Fruit fly (Drosophila melanogaster) whole organism, embryonic: Measurements from ENCODE around the gene Lcp65Ag3.

Experiments
- B-H1 ChIP-seq: fragments of 200-800 bp; sonication (Bioruptor generic); IDR thresholded peaks from 3 replicates; pipeline ENCODE4 v1.3.6; 2022; ENCODE audit warnings: missing biosample characterization, missing genetic modification characterization
- CG10431 ChIP-seq: fragments of 200-800 bp; sonication (Bioruptor generic); optimal IDR thresholded peaks from 3 replicates; lab custom pipeline; 2018; ENCODE audit warnings: missing biosample characterization, mild to moderate bottlenecking, missing genetic modification characterization
- CG10654 ChIP-seq: fragments of 200-800 bp; sonication (Bioruptor generic); optimal IDR thresholded peaks from 2 replicates; lab custom pipeline; 2016; ENCODE audit warnings: missing biosample characterization, missing genetic modification characterization
- CG10979 ChIP-seq: fragments of 200-800 bp; sonication (Bioruptor generic); optimal IDR thresholded peaks from 2 replicates; lab custom pipeline; 2018; ENCODE audit warnings: missing biosample characterization, mild to moderate bottlenecking, missing genetic modification characterization, moderate library complexity
- CG11695 ChIP-seq: fragments of 200-800 bp; sonication (Bioruptor generic); IDR thresholded peaks from 3 replicates; pipeline ENCODE4 v1.3.6; 2022; ENCODE audit warnings: missing biosample characterization, missing genetic modification characterization
- CG12659 ChIP-seq: fragments of 200-800 bp; sonication (Bioruptor generic); optimal IDR thresholded peaks from 3 replicates; lab custom pipeline; 2017; ENCODE audit warnings: mild to moderate bottlenecking, missing biosample characterization, missing genetic modification reagents, missing genetic modification characterization
- CG13424 ChIP-seq: fragments of 200-800 bp; sonication (Bioruptor generic); optimal IDR thresholded peaks from 2 replicates; lab custom pipeline; 2019; ENCODE audit warnings: missing biosample characterization, mild to moderate bottlenecking, missing genetic modification characterization, moderate library complexity
- CG13894 ChIP-seq: fragments of 200-800 bp; sonication (Bioruptor generic); optimal IDR thresholded peaks from 3 replicates; lab custom pipeline; 2018; ENCODE audit warnings: missing biosample characterization, mild to moderate bottlenecking, missing genetic modification characterization, moderate library complexity
- CG14014 ChIP-seq: fragments of 200-800 bp; sonication (Bioruptor generic); IDR thresholded peaks from 2 replicates; pipeline ENCODE4 v1.3.6; 2022; ENCODE audit warnings: missing biosample characterization, missing genetic modification characterization
- CG1647 ChIP-seq: fragments of 200-800 bp; sonication (Bioruptor generic); optimal IDR thresholded peaks from 3 replicates; lab custom pipeline; 2016; ENCODE audit warnings: missing biosample characterization, missing genetic modification characterization
- CG2116 ChIP-seq: fragments of 200-800 bp; sonication (Bioruptor generic); optimal IDR thresholded peaks from 3 replicates; lab custom pipeline; 2018; ENCODE audit warnings: missing biosample characterization, mild to moderate bottlenecking, missing genetic modification characterization
- CG2120 ChIP-seq: fragments of 200-800 bp; sonication (Bioruptor generic); optimal IDR thresholded peaks from 3 replicates; lab custom pipeline; 2016; ENCODE audit warnings: missing biosample characterization, missing genetic modification characterization
- CG30403 ChIP-seq: fragments of 200-800 bp; sonication (Bioruptor generic); optimal IDR thresholded peaks from 3 replicates; lab custom pipeline; 2016; ENCODE audit warnings: missing biosample characterization, missing genetic modification characterization
- CG31441 ChIP-seq: fragments of 200-800 bp; sonication (Bioruptor generic); IDR thresholded peaks from 2 replicates; pipeline ENCODE4 v1.3.6; 2022; ENCODE audit warnings: missing biosample characterization, missing genetic modification characterization
- CG33213 ChIP-seq: fragments of 200-800 bp; sonication (Bioruptor generic); optimal IDR thresholded peaks from 3 replicates; lab custom pipeline; 2016; ENCODE audit warnings: missing biosample characterization, missing genetic modification characterization
- CG34224 ChIP-seq: fragments of 200-800 bp; sonication (Bioruptor generic); IDR thresholded peaks from 3 replicates; pipeline ENCODE4 v1.3.6; 2022; ENCODE audit warnings: missing biosample characterization, missing genetic modification characterization; ENCODE audit not compliant: partially characterized antibody
- CG6791 ChIP-seq: fragments of 200-800 bp; sonication (Bioruptor generic); IDR thresholded peaks from 3 replicates; pipeline ENCODE4 v1.3.6; 2022; ENCODE audit warnings: missing biosample characterization, missing genetic modification characterization; ENCODE audit not compliant: partially characterized antibody
- CG6813 ChIP-seq: fragments of 200-800 bp; sonication (Bioruptor generic); optimal IDR thresholded peaks from 2 replicates; lab custom pipeline; 2017; ENCODE audit warnings: missing biosample characterization, missing genetic modification characterization, mild to moderate bottlenecking, moderate library complexity, missing genetic modification reagents
- CG7357 ChIP-seq: fragments of 200-800 bp; sonication (Bioruptor generic); IDR thresholded peaks from 3 replicates; pipeline ENCODE4 v1.3.6; 2022; ENCODE audit warnings: missing biosample characterization, missing genetic modification characterization
- CG9437 ChIP-seq: fragments of 200-800 bp; sonication (Bioruptor generic); optimal IDR thresholded peaks from 2 replicates; lab custom pipeline; 2018; ENCODE audit warnings: missing biosample characterization, mild to moderate bottlenecking, missing genetic modification characterization
- E2f2 ChIP-seq: fragments of 200-800 bp; sonication (Bioruptor generic); IDR thresholded peaks from 2 replicates; pipeline ENCODE4 v1.3.6; 2022; ENCODE audit warnings: missing biosample characterization, missing genetic modification characterization
- Ets65A ChIP-seq: fragments of 200-800 bp; sonication (Bioruptor generic); peaks from one replicate; lab custom pipeline; 2016; ENCODE audit warnings: missing biosample characterization, missing genetic modification characterization
- Hsf ChIP-seq: fragments of 200-800 bp; sonication (Bioruptor generic); optimal IDR thresholded peaks from 3 replicates; lab custom pipeline; 2016; ENCODE audit warnings: missing biosample characterization, missing genetic modification characterization
- Lhr ChIP-seq: fragments of 200-800 bp; sonication (Bioruptor generic); optimal IDR thresholded peaks from 3 replicates; lab custom pipeline; 2017; ENCODE audit warnings: mild to moderate bottlenecking, missing biosample characterization, missing genetic modification reagents, missing genetic modification characterization
- Oli ChIP-seq: fragments of 200-800 bp; sonication (Bioruptor generic); optimal IDR thresholded peaks from 2 replicates; lab custom pipeline; 2018; ENCODE audit warnings: missing biosample characterization, mild to moderate bottlenecking, missing genetic modification characterization, moderate library complexity
- Opbp ChIP-seq: fragments of 200-800 bp; sonication (Bioruptor generic); IDR thresholded peaks from 3 replicates; pipeline ENCODE4 v1.3.6; 2022; ENCODE audit warnings: missing biosample characterization, missing genetic modification characterization; ENCODE audit not compliant: partially characterized antibody
- Rfx ChIP-seq: fragments of 200-800 bp; sonication (Bioruptor generic); IDR thresholded peaks from 2 replicates; pipeline ENCODE4 v1.3.6; 2022; ENCODE audit warnings: missing biosample characterization, missing genetic modification characterization
- Sin3A ChIP-seq: fragments of >200 bp; optimal IDR thresholded peaks from 2 replicates; lab custom pipeline; 2018
- Sox100B ChIP-seq: fragments of 200-800 bp; sonication (Bioruptor generic); optimal IDR thresholded peaks from 3 replicates; lab custom pipeline; 2018; ENCODE audit warnings: missing biosample characterization, mild to moderate bottlenecking, missing genetic modification characterization
- Ssrp ChIP-seq: fragments of 200-800 bp; sonication (Bioruptor generic); optimal IDR thresholded peaks from 2 replicates; lab custom pipeline; 2018; ENCODE audit warnings: missing biosample characterization, mild to moderate bottlenecking, missing genetic modification characterization, moderate library complexity
- Stat92E ChIP-seq, 3 experiments: fragments of >200 bp in 2 of 3; fragments of 200-800 bp in 1 of 3; sonication (Bioruptor generic) in 1 of 3; optimal IDR thresholded peaks; 2 replicates each; lab custom pipeline; 2017 to 2019; ENCODE audit warnings: missing biosample characterization in 3 of 3, missing genetic modification characterization in 3 of 3, mild to moderate bottlenecking in 1 of 3, moderate library complexity in 1 of 3
- YL-1 ChIP-seq: fragments of 200-800 bp; sonication (Bioruptor generic); optimal IDR thresholded peaks from 3 replicates; lab custom pipeline; 2017; ENCODE audit warnings: missing biosample characterization, mild to moderate bottlenecking, missing genetic modification characterization
- abd-A ChIP-seq: fragments of 200-800 bp; sonication (Bioruptor generic); optimal IDR thresholded peaks from 3 replicates; lab custom pipeline; 2019; ENCODE audit warnings: missing biosample characterization, mild to moderate bottlenecking, missing genetic modification characterization, moderate library complexity
- dmrt11E ChIP-seq: fragments of 200-800 bp; sonication (Bioruptor generic); optimal IDR thresholded peaks from 3 replicates; lab custom pipeline; 2018; ENCODE audit warnings: missing biosample characterization, mild to moderate bottlenecking, missing genetic modification characterization, moderate library complexity
- fd96Cb ChIP-seq: fragments of 200-800 bp; sonication (Bioruptor generic); optimal IDR thresholded peaks from 2 replicates; lab custom pipeline; 2018; ENCODE audit warnings: missing biosample characterization, mild to moderate bottlenecking, missing genetic modification characterization, moderate library complexity
- gt ChIP-seq: fragments of 200-800 bp; sonication (Bioruptor generic); IDR thresholded peaks from 2 replicates; pipeline ENCODE4 v1.3.6; 2022; ENCODE audit warnings: missing biosample characterization, missing genetic modification characterization
- hb ChIP-seq: fragments of 200-800 bp; sonication (Bioruptor generic); IDR thresholded peaks from 3 replicates; pipeline ENCODE4 v1.3.6; 2022; ENCODE audit warnings: missing biosample characterization, missing genetic modification characterization; ENCODE audit not compliant: partially characterized antibody
- nmo ChIP-seq: fragments of 200-800 bp; sonication (Bioruptor generic); optimal IDR thresholded peaks from 2 replicates; lab custom pipeline; 2018; ENCODE audit warnings: missing biosample characterization, mild to moderate bottlenecking, missing genetic modification characterization, moderate library complexity
- prd ChIP-seq, 3 experiments: fragments of >200 bp in 2 of 3; fragments of 200-800 bp in 1 of 3; sonication (Bioruptor generic) in 1 of 3; optimal IDR thresholded peaks in 2 of 3; IDR thresholded peaks in 1 of 3; 2 replicates in 2 of 3; 3 replicates in 1 of 3; pipeline versions ENCODE4 v1.3.6 to Lab custom; 2017 to 2022; ENCODE audit warnings: missing biosample characterization in 1 of 3, missing genetic modification characterization in 1 of 3
- sim ChIP-seq: fragments of 200-800 bp; sonication (Bioruptor generic); IDR thresholded peaks from 2 replicates; pipeline ENCODE4 v1.3.6; 2022; ENCODE audit warnings: missing biosample characterization, missing genetic modification characterization
- ssp ChIP-seq: fragments of 200-800 bp; sonication (Bioruptor generic); IDR thresholded peaks from 2 replicates; pipeline ENCODE4 v1.3.6; 2022; ENCODE audit warnings: missing biosample characterization, missing genetic modification characterization
- tna ChIP-seq: fragments of 200-800 bp; sonication (Bioruptor generic); IDR thresholded peaks from 2 replicates; pipeline ENCODE4 v1.3.6; 2022; ENCODE audit warnings: missing biosample characterization, missing genetic modification characterization; ENCODE audit not compliant: partially characterized antibody
- trem ChIP-seq: fragments of 200-800 bp; optimal IDR thresholded peaks from 3 replicates; lab custom pipeline; 2019; ENCODE audit warnings: missing biosample characterization, mild to moderate bottlenecking, missing genetic modification characterization, moderate library complexity
- unc-4 ChIP-seq: fragments of 200-800 bp; sonication (Bioruptor generic); IDR thresholded peaks from 2 replicates; pipeline ENCODE4 v1.3.6; 2022; ENCODE audit warnings: missing biosample characterization, missing genetic modification characterization; ENCODE audit not compliant: partially characterized antibody
- unpg ChIP-seq: fragments of 200-800 bp; sonication (Bioruptor generic); optimal IDR thresholded peaks from 3 replicates; lab custom pipeline; 2018; ENCODE audit warnings: missing biosample characterization, mild to moderate bottlenecking, missing genetic modification characterization, moderate library complexity
- vvl ChIP-seq: fragments of 200-800 bp; sonication (Bioruptor generic); IDR thresholded peaks from 2 replicates; pipeline ENCODE4 v1.3.6; 2022; ENCODE audit warnings: missing biosample characterization, missing genetic modification characterization
- zen2 ChIP-seq: fragments of 200-800 bp; sonication (Bioruptor generic); IDR thresholded peaks from 3 replicates; pipeline ENCODE4 v1.3.6; 2022; ENCODE audit warnings: missing biosample characterization, missing genetic modification characterization; ENCODE audit not compliant: partially characterized antibody

The Lcp65Ag3 gene

DNA sequence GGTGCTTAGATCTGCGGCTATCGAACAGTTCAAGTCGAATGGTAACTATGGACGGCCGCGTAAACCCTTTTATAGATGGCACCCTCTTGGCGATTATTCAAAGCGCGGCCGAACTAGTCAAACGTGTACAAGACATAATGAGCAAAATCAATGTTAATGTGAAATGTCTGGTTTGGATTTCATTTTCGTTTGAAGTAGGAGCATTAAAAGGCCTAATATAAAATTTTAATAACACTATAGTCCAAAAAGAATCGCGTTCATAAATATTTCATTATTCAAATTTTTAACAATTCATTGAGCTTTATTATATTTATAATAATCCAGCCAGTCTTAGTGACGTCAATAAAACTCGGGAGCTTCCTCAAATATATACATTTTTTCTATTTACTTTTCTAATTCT, at the start of gene Lcp65Ag3:
Gene Lcp65Ag3 (minus strand): TSS at position 46 of the 400 bp plus-strand sequence.
- TF ChIP-seq abd-A (tag; lab: Kevin White, UChicago) (peak; percentile 70), CG11695 (GFP tag; lab: Robert Waterston, UW) (no peak), Rfx (GFP tag; lab: Robert Waterston, UW) (0 out of 2 replicates have a peak, but pooled peaks have one; percentile 11), CG13894 (tag; lab: Kevin White, UChicago) (peak; percentile 56), vvl (GFP tag; lab: Robert Waterston, UW) (peak; percentile 47)

DNA sequence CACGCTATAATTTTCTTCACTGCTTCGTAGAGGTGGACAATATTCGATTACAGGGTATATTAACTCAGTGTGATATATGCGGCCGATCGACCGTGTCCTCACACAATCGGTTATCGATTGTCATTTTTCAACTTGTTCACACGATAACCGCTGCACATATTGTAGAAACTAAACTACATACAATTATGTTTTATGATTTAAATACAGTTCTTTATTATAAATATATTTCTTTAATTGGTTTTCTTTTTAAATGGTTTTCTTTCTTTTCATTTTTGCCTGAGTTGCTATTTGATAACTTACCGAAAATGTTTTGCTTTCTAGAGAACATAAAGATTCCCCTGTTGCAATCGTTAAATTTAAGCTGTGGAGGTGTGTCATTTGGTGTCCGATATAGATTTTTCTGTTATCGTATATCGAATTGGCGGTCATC, 43.1 kb upstream of the Lcp65Ag3 start, which contains the start of the genes fmt and CG7376:
Gene fmt (minus strand): TSS at position 55 of the 430 bp plus-strand sequence.
Gene CG7376 (plus strand): TSS at position 423 of the 430 bp plus-strand sequence.
- TF ChIP-seq dmrt11E (tag; lab: Kevin White, UChicago), result peak; percentile 33
- TF ChIP-seq prd (optimal IDR thresholded peaks at IDR 0.05; lab: Kevin White, UChicago), result no peak
- TF ChIP-seq prd (GFP tag; IDR thresholded peaks at IDR 0.05; lab: Robert Waterston, UW), result peak; percentile 35; the same call in 1 of the 3 replicates
- TF ChIP-seq CG10979 (tag; lab: Kevin White, UChicago), result peak; percentile 30
- peak; percentile 14 for TF ChIP-seq Sin3A (lab: Kevin White, UChicago)
- no peak for TF ChIP-seq CG31441 (GFP tag; lab: Robert Waterston, UW)
- TF ChIP-seq CG10431 (GFP tag; lab: Kevin White, UChicago), result no peak
- peak; percentile 15 for TF ChIP-seq fd96Cb
- TF ChIP-seq CG34224 (GFP tag; lab: Robert Waterston, UW), result peak; percentile 69; the same call in 2 of the 3 replicates
- TF ChIP-seq CG10654 (GFP tag; lab: Kevin White, UChicago), result peak; percentile 27
- TF ChIP-seq ssp (GFP tag; lab: Robert Waterston, UW), result peak; percentile 93
- TF ChIP-seq zen2, result peak; percentile 54; the same call in 1 of the 3 replicates
- TF ChIP-seq Ets65A, result peak; percentile 42
- peak; percentile 80 for TF ChIP-seq CG6791 (GFP tag; lab: Robert Waterston, UW)
- no peak for TF ChIP-seq CG33213 (GFP tag; lab: Kevin White, UChicago)
- peak; percentile 65 for TF ChIP-seq E2f2 (GFP tag; lab: Robert Waterston, UW)
- TF ChIP-seq unc-4 (GFP tag; lab: Robert Waterston, UW), result peak; percentile 56; the same call in 1 of the 2 replicates
- peak; percentile 58 for TF ChIP-seq CG13424 (tag; lab: Kevin White, UChicago)
- TF ChIP-seq hb (GFP tag; lab: Robert Waterston, UW), result peak; percentile 86
- no peak for TF ChIP-seq gt (GFP tag; lab: Robert Waterston, UW)
- no peak for TF ChIP-seq Oli (tag; lab: Kevin White, UChicago)
- no peak for TF ChIP-seq B-H1 (GFP tag; lab: Robert Waterston, UW)
- peak in 1 of 3 experiments; percentile 64 for TF ChIP-seq Stat92E (GFP tag; optimal IDR thresholded peaks at IDR 0.05; lab: Kevin White, UChicago)
- TF ChIP-seq Sox100B (GFP tag; lab: Kevin White, UChicago), result no peak
- peak; percentile 84 for TF ChIP-seq tna
- TF ChIP-seq CG1647 (GFP tag; lab: Kevin White, UChicago), result no peak
- TF ChIP-seq CG7357 (GFP tag; lab: Robert Waterston, UW), result peak; percentile 93
- TF ChIP-seq CG9437 (GFP tag; lab: Kevin White, UChicago), result peak; percentile 4
- peak; percentile 48 for TF ChIP-seq CG30403 (GFP tag; lab: Kevin White, UChicago)
- TF ChIP-seq CG6813, result no peak
- no peak for TF ChIP-seq sim (GFP tag; lab: Robert Waterston, UW)
- TF ChIP-seq nmo (GFP tag; lab: Kevin White, UChicago), result peak; percentile 80
- TF ChIP-seq Ssrp (tag; lab: Kevin White, UChicago), result peak; percentile 15
- no peak for TF ChIP-seq unpg
- peak; percentile 80 for TF ChIP-seq CG12659 (GFP tag; lab: Kevin White, UChicago)
- TF ChIP-seq CG2116, result peak; percentile 93
- peak; percentile 78; the same call in 2 of the 3 replicates for TF ChIP-seq Opbp
- TF ChIP-seq CG2120 (GFP tag; lab: Kevin White, UChicago), result peak; percentile 43
- TF ChIP-seq YL-1 (GFP tag; lab: Kevin White, UChicago), result peak; percentile 78
- peak; percentile 29 for TF ChIP-seq Lhr (GFP tag; lab: Kevin White, UChicago)
- TF ChIP-seq Hsf (GFP tag; lab: Kevin White, UChicago), result peak; percentile 20
- TF ChIP-seq trem (tag; lab: Kevin White, UChicago), result peak; percentile 72
- no peak for TF ChIP-seq CG14014
